Worm (Caenorhabditis elegans): ENCODE measurements around the gene C09G4.4.

The C09G4.4 gene

ce11 chrIV:8520594-8520993, 7.8 kb downstream of the C09G4.4 start, which contains the start of gene pkg-2:
Gene pkg-2, plus strand, starts transcription at chrIV:8520894.
- TF ChIP-seq egrh-3 (GFP tag; IDR thresholded peaks at IDR 0.05) (no peak), Y56A3A.18 (GFP tag; IDR thresholded peaks at IDR 0.05) (no peak), lag-1 (GFP tag; IDR thresholded peaks at IDR 0.05) (no peak), efl-1 (GFP tag; optimal IDR thresholded peaks at IDR 0.05) (no peak), ztf-3 (GFP tag; optimal IDR thresholded peaks at IDR 0.05) (no peak), lin-26 (GFP tag; IDR thresholded peaks at IDR 0.05) (no peak), dox-1 (GFP tag; IDR thresholded peaks at IDR 0.05) (no peak), ama-1 (optimal IDR thresholded peaks at IDR 0.05) (no peak), ama-1 (GFP tag; optimal IDR thresholded peaks at IDR 0.05) (no peak), K12H6.12 (tag; optimal IDR thresholded peaks at IDR 0.05) (no peak), repo-1 (tag; optimal IDR thresholded peaks at IDR 0.05) (no peak), unc-62 (GFP tag; optimal IDR thresholded peaks at IDR 0.05) (no peak), nfya-1 (tag; optimal IDR thresholded peaks at IDR 0.05; ENCODE audit: borderline replicate concordance, insufficient read depth) (no peak), chd-7 (tag; optimal IDR thresholded peaks at IDR 0.05) (no peak), ztf-26 (tag; optimal IDR thresholded peaks at IDR 0.05) (no peak), hmg-1.2 (GFP tag; IDR thresholded peaks at IDR 0.05) (no peak), T26A5.8 (tag; optimal IDR thresholded peaks at IDR 0.05) (no peak), ztf-22 (GFP tag; optimal IDR thresholded peaks at IDR 0.05) (no peak), nhr-179 (tag; optimal IDR thresholded peaks at IDR 0.05) (no peak), dpff-1 (tag; optimal IDR thresholded peaks at IDR 0.05) (no peak)

DNA sequence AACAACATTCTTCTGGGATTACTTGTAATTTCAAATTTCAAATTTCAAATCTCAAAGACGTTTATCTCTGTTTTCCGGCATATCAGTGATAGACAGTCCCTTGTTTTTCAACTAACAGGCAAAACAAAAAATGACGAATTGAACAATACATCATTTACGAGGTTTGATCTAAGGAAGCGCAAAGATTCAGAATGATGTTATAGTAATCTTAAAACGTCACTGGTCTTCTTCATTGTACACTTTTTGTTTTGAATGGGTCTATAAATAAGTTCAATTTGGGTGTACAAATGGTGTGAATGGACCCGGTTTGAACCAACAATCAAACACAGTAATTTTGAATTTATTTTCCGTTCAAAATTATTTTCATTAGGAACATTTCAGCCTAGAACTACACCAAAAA, 11.2 kb downstream of the C09G4.4 start:
- TF ChIP-seq nhr-80 (tag; optimal IDR thresholded peaks at IDR 0.05) = no peak
- TF ChIP-seq madf-8 (GFP tag; conservative IDR thresholded peaks at IDR 0.05) = no peak
- no peak for TF ChIP-seq egrh-3 (GFP tag; IDR thresholded peaks at IDR 0.05)
- no peak for TF ChIP-seq ccch-3 (GFP tag; optimal IDR thresholded peaks at IDR 0.05)
- TF ChIP-seq aptf-2 (GFP tag; conservative IDR thresholded peaks at IDR 0.05) = no peak
- TF ChIP-seq rcor-1 (GFP tag; IDR thresholded peaks at IDR 0.05) = no peak
- TF ChIP-seq sea-2 (GFP tag; IDR thresholded peaks at IDR 0.05) = no peak
- no peak for TF ChIP-seq bed-2 (GFP tag; IDR thresholded peaks at IDR 0.05)
- TF ChIP-seq ceh-100 (GFP tag; IDR thresholded peaks at IDR 0.05) = no peak
- TF ChIP-seq ets-4 (GFP tag; optimal IDR thresholded peaks at IDR 0.05) = no peak
- TF ChIP-seq him-1 (tag; optimal IDR thresholded peaks at IDR 0.05) = no peak
- TF ChIP-seq F39B2.1 (GFP tag; IDR thresholded peaks at IDR 0.05) = no peak
- TF ChIP-seq rpc-1 (optimal IDR thresholded peaks at IDR 0.05) = no peak
- no peak for TF ChIP-seq rpc-1 (tag; optimal IDR thresholded peaks at IDR 0.05)
- no peak for TF ChIP-seq unc-62 (GFP tag; optimal IDR thresholded peaks at IDR 0.05)
- TF ChIP-seq repo-1 (tag; optimal IDR thresholded peaks at IDR 0.05) = no peak
- TF ChIP-seq lin-35 (GFP tag; optimal IDR thresholded peaks at IDR 0.05) = no peak
- no peak for TF ChIP-seq die-1 (tag; optimal IDR thresholded peaks at IDR 0.05)
- TF ChIP-seq hlh-12 (tag; optimal IDR thresholded peaks at IDR 0.05) = no peak
- no peak for TF ChIP-seq ceh-40 (GFP tag; IDR thresholded peaks at IDR 0.05)
- no peak for TF ChIP-seq Y56A3A.18 (GFP tag; IDR thresholded peaks at IDR 0.05)

- TF ChIP-seq B0035.1 (tag; optimal IDR thresholded peaks at IDR 0.05) = no peak
- no peak for TF ChIP-seq dpff-1 (tag; optimal IDR thresholded peaks at IDR 0.05)
- no peak for TF ChIP-seq B0336.3 (GFP tag; IDR thresholded peaks at IDR 0.05)
- no peak for TF ChIP-seq sdz-38 (tag; optimal IDR thresholded peaks at IDR 0.05)
- no peak for TF ChIP-seq ets-4 (GFP tag; optimal IDR thresholded peaks at IDR 0.05)
- no peak for TF ChIP-seq ZK185.1 (tag; optimal IDR thresholded peaks at IDR 0.05; ENCODE audit: poor library complexity, severe bottlenecking)
- no peak for TF ChIP-seq nhr-179 (tag; optimal IDR thresholded peaks at IDR 0.05)
- TF ChIP-seq K12H6.12 (tag; optimal IDR thresholded peaks at IDR 0.05) = peak; percentile 16
- TF ChIP-seq ztf-25 (GFP tag; IDR thresholded peaks at IDR 0.05) = no peak
- no peak for TF ChIP-seq ztf-26 (tag; optimal IDR thresholded peaks at IDR 0.05)
- TF ChIP-seq T26A5.8 (tag; optimal IDR thresholded peaks at IDR 0.05) = no peak
- TF ChIP-seq attf-5 (GFP tag; optimal IDR thresholded peaks at IDR 0.05) = no peak
- no peak for TF ChIP-seq tbx-9 (tag; optimal IDR thresholded peaks at IDR 0.05; ENCODE audit: borderline replicate concordance)
- TF ChIP-seq nfya-2 (GFP tag; IDR thresholded peaks at IDR 0.05) = no peak
- 0 out of 2 replicates have a peak, but pooled peaks have one; percentile 40 for TF ChIP-seq lin-26 (GFP tag; IDR thresholded peaks at IDR 0.05)
- TF ChIP-seq nhr-27 (tag; optimal IDR thresholded peaks at IDR 0.05) = no peak
- TF ChIP-seq somi-1 (GFP tag; optimal IDR thresholded peaks at IDR 0.05) = peak; percentile 67
- no peak for TF ChIP-seq snpc-1.1 (tag; optimal IDR thresholded peaks at IDR 0.05; ENCODE audit: insufficient read depth)
- TF ChIP-seq attf-3 (GFP tag; conservative IDR thresholded peaks at IDR 0.05) = no peak
Measured at ce11 chrIV:8526050-8526449, 13.3 kb downstream of the C09G4.4 start.
